Worm (Caenorhabditis elegans): Measurements from ENCODE around the gene famh-136.

Gene famh-136

ce11 chrIII:8887184-8887801 is at the start of gene famh-136:
Gene famh-136 (plus strand): TSS chrIII:8887751.
- TF ChIP-seq nhr-11 (tag; optimal IDR thresholded peaks at IDR 0.05) = peak; percentile 68
- TF ChIP-seq ZK546.5 (tag; optimal IDR thresholded peaks at IDR 0.05) = no peak
- peak; percentile 95 for TF ChIP-seq pha-4 (tag; optimal IDR thresholded peaks at IDR 0.05)
- TF ChIP-seq nhr-23 (tag; optimal IDR thresholded peaks at IDR 0.05) = no peak
- peak; percentile 9 for TF ChIP-seq ztf-4 (tag; optimal IDR thresholded peaks at IDR 0.05)
- TF ChIP-seq egl-5 (tag; optimal IDR thresholded peaks at IDR 0.05) = peak; percentile 23
- TF ChIP-seq lin-15B (tag; optimal IDR thresholded peaks at IDR 0.05) = peak; percentile 77
- TF ChIP-seq elt-2 (tag; optimal IDR thresholded peaks at IDR 0.05) = peak; percentile 84
- TF ChIP-seq daf-12 (tag; optimal IDR thresholded peaks at IDR 0.05) = no peak
- TF ChIP-seq skn-1 (tag; optimal IDR thresholded peaks at IDR 0.05) = peak; percentile 47
- TF ChIP-seq nhr-77 (tag; optimal IDR thresholded peaks at IDR 0.05) = peak; percentile 22
- no peak for TF ChIP-seq ceh-16 (tag; optimal IDR thresholded peaks at IDR 0.05)
- peak; percentile 48 for TF ChIP-seq R02D3.7 (tag; optimal IDR thresholded peaks at IDR 0.05)
- TF ChIP-seq nhr-25 (tag; optimal IDR thresholded peaks at IDR 0.05) = peak; percentile 14
- no peak for TF ChIP-seq fkh-10 (GFP tag; optimal IDR thresholded peaks at IDR 0.05)
- peak; percentile 71 for TF ChIP-seq ceh-28 (tag; optimal IDR thresholded peaks at IDR 0.05)
- TF ChIP-seq snpc-4 (tag; optimal IDR thresholded peaks at IDR 0.05) = peak; percentile 88
- peak; percentile 69 for TF ChIP-seq tbx-2 (tag; optimal IDR thresholded peaks at IDR 0.05)
- TF ChIP-seq lin-39 (tag; optimal IDR thresholded peaks at IDR 0.05) = peak; percentile 65
- peak; percentile 48 for TF ChIP-seq hmg-11 (tag; optimal IDR thresholded peaks at IDR 0.05)
- no peak for TF ChIP-seq mdl-1 (tag; optimal IDR thresholded peaks at IDR 0.05)
- peak; percentile 58 for TF ChIP-seq pqm-1 (tag; optimal IDR thresholded peaks at IDR 0.05)
- TF ChIP-seq eor-1 (tag; optimal IDR thresholded peaks at IDR 0.05) = no peak
- TF ChIP-seq lsy-12 (tag; optimal IDR thresholded peaks at IDR 0.05) = peak; percentile 57
- TF ChIP-seq jun-1 (tag; optimal IDR thresholded peaks at IDR 0.05) = peak; percentile 69
- no peak for TF ChIP-seq nhr-76 (tag; optimal IDR thresholded peaks at IDR 0.05)
- TF ChIP-seq elt-1 (tag; optimal IDR thresholded peaks at IDR 0.05) = no peak
- peak; percentile 82 for TF ChIP-seq nhr-43 (tag; optimal IDR thresholded peaks at IDR 0.05; ENCODE audit: poor library complexity, severe bottlenecking)
- no peak for TF ChIP-seq nhr-28 (tag; optimal IDR thresholded peaks at IDR 0.05)
- TF ChIP-seq zag-1 (tag; optimal IDR thresholded peaks at IDR 0.05) = no peak
- TF ChIP-seq ama-1 (optimal IDR thresholded peaks at IDR 0.05) = no peak
- TF ChIP-seq nfya-1 (tag; optimal IDR thresholded peaks at IDR 0.05; ENCODE audit: insufficient read depth) = peak; percentile 86

ce11 chrIII:8838075-8838474 is 49.5 kb upstream of the famh-136 start, which contains the start of gene F44E2.4:
Gene F44E2.4 (minus strand): TSS chrIII:8838424.
- TF ChIP-seq ama-1 (optimal IDR thresholded peaks at IDR 0.05) = no peak
- TF ChIP-seq elt-1 (tag; optimal IDR thresholded peaks at IDR 0.05) = peak; percentile 77

ce11 chrIII:8839813-8840212 is 47.7 kb upstream of the famh-136 start:
- TF ChIP-seq nhr-23 (tag; optimal IDR thresholded peaks at IDR 0.05) (peak; percentile 56), nhr-25 (tag; optimal IDR thresholded peaks at IDR 0.05) (peak; percentile 14), lsy-12 (tag; optimal IDR thresholded peaks at IDR 0.05) (no peak)

ce11 chrIII:8844137-8844536 is 43.4 kb upstream of the famh-136 start:
- TF ChIP-seq ama-1 (optimal IDR thresholded peaks at IDR 0.05) (no peak), zag-1 (tag; optimal IDR thresholded peaks at IDR 0.05) (no peak), nhr-77 (tag; optimal IDR thresholded peaks at IDR 0.05) (no peak), fkh-10 (GFP tag; optimal IDR thresholded peaks at IDR 0.05) (no peak), nhr-23 (tag; optimal IDR thresholded peaks at IDR 0.05) (peak; percentile 57)

- TF ChIP-seq nfya-1 (tag; optimal IDR thresholded peaks at IDR 0.05; ENCODE audit: insufficient read depth) (no peak), mml-1 (tag; optimal IDR thresholded peaks at IDR 0.05) (no peak), lsy-12 (tag; optimal IDR thresholded peaks at IDR 0.05) (no peak), nhr-28 (tag; optimal IDR thresholded peaks at IDR 0.05) (no peak), ama-1 (optimal IDR thresholded peaks at IDR 0.05) (no peak)
These were observed 42.4 kb upstream of the famh-136 start, which contains the start of gene F44E2.6 for ce11 chrIII:8845114-8845513. Gene F44E2.6 (minus strand): TSS chrIII:8845214.
